Fruit fly (Drosophila melanogaster): ENCODE results near the gene spn-F.

The spn-F gene

DNA sequence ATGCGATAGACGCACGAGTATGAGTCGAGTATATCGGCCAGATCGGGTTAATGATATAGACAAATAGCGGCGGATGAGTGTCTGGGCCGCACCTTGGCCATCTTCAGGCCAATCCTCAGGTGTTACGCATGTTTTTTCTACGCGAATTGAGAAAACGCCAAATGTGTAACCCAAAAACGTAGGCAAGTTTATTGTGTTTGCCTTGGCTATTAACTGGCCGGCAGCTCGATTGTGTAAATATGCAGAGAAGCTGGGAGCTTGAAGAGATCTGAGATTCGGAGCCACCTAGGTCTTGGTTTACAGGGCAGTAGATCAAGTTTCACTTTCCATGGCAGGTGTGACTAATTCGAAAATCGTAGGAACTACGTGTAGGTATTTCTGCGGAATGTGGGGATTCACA, 14.9 kb upstream of the spn-F start:
- no peak for TF ChIP-seq tj (GFP tag; optimal IDR thresholded peaks at IDR 0.05)
- no peak for TF ChIP-seq CG33017 (tag; optimal IDR thresholded peaks at IDR 0.05)
- TF ChIP-seq CG12768 (GFP tag; optimal IDR thresholded peaks at IDR 0.05) = no peak
- no peak for TF ChIP-seq Mnt (GFP tag; optimal IDR thresholded peaks at IDR 0.05)
- TF ChIP-seq cic (GFP tag; optimal IDR thresholded peaks at IDR 0.05) = no peak
- no peak for TF ChIP-seq Clk (GFP tag; optimal IDR thresholded peaks at IDR 0.05)
- TF ChIP-seq CG7101 (tag; optimal IDR thresholded peaks at IDR 0.05) = no peak
- TF ChIP-seq toe (GFP tag; optimal IDR thresholded peaks at IDR 0.05) = no peak
- no peak for TF ChIP-seq CG11617 (GFP tag; optimal IDR thresholded peaks at IDR 0.05)
- no peak for TF ChIP-seq Hr96 (GFP tag; optimal IDR thresholded peaks at IDR 0.05)
- TF ChIP-seq CG14711 (tag; optimal IDR thresholded peaks at IDR 0.05) = no peak
- no peak for TF ChIP-seq CG7045 (GFP tag; optimal IDR thresholded peaks at IDR 0.05)
- no peak for TF ChIP-seq pad (GFP tag; optimal IDR thresholded peaks at IDR 0.05)

DNA sequence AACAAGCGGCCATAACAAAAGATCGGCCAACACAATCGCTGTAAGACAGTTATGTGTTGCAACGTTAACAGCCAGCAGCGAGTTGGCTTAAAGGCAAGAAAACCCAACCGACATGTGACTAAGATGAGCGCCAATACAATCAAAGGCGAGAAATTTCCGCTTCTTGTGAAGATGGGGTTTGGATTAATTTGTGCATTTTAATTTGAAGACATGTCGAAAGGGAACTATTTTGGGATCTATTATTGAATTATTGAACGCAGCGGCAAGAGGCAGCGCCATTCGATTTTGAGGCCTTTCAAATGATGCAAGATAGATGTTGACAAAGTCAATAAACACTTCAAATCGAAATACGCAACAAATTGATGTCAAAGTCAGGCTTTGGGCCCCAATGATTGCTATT, 13.8 kb upstream of the spn-F start:
- no peak for TF ChIP-seq bab1 (GFP tag; optimal IDR thresholded peaks at IDR 0.05)
- TF ChIP-seq Hr96 (GFP tag; optimal IDR thresholded peaks at IDR 0.05) = no peak
- no peak for TF ChIP-seq toe (GFP tag; optimal IDR thresholded peaks at IDR 0.05)
- no peak for TF ChIP-seq CG7045 (GFP tag; optimal IDR thresholded peaks at IDR 0.05)

DNA sequence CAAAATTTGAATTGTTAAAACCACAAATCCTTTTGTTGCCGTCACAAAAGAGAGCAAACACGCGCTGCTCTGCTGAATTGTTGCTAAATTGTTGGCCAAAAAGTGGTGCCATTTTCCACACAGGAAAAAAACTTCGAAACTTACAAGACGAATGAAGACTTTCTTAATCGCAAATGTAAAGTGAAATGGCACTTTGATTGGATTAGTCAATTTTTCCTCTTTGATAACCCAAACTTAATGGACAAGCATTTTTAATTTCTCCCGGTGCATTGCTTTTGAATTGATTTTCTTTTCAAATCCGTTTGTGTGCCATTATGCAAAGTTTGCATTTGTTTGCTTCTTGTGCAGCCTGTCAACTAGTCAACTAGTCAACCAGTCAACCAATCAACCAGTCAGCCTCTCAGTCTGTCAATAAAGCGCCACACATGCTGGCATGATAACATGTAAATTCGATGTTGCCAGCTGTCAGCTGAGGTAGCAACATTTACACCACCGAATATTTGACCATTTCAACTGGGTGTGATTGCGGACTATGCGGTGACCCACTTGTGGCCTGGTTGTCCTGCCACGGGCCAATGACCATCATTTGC, 11.8 kb upstream of the spn-F start:
- TF ChIP-seq cic (GFP tag; optimal IDR thresholded peaks at IDR 0.05) (no peak), Mnt (GFP tag; optimal IDR thresholded peaks at IDR 0.05) (no peak), CG33017 (tag; optimal IDR thresholded peaks at IDR 0.05) (no peak), Clk (GFP tag; optimal IDR thresholded peaks at IDR 0.05) (no peak), CG7045 (GFP tag; optimal IDR thresholded peaks at IDR 0.05) (no peak), ovo (GFP tag; optimal IDR thresholded peaks at IDR 0.05) (no peak), CG14711 (tag; optimal IDR thresholded peaks at IDR 0.05) (no peak), CG1620 (GFP tag; optimal IDR thresholded peaks at IDR 0.05) (no peak), tj (GFP tag; optimal IDR thresholded peaks at IDR 0.05) (no peak), pad (GFP tag; optimal IDR thresholded peaks at IDR 0.05) (no peak), CG11617 (GFP tag; optimal IDR thresholded peaks at IDR 0.05) (no peak), toe (GFP tag; optimal IDR thresholded peaks at IDR 0.05) (no peak), cnc (optimal IDR thresholded peaks at IDR 0.05) (no peak), bab1 (GFP tag; optimal IDR thresholded peaks at IDR 0.05) (no peak), Hr96 (GFP tag; optimal IDR thresholded peaks at IDR 0.05) (no peak), Crg-1 (GFP tag; optimal IDR thresholded peaks at IDR 0.05) (no peak), CG5204 (GFP tag; optimal IDR thresholded peaks at IDR 0.05) (no peak)

DNA sequence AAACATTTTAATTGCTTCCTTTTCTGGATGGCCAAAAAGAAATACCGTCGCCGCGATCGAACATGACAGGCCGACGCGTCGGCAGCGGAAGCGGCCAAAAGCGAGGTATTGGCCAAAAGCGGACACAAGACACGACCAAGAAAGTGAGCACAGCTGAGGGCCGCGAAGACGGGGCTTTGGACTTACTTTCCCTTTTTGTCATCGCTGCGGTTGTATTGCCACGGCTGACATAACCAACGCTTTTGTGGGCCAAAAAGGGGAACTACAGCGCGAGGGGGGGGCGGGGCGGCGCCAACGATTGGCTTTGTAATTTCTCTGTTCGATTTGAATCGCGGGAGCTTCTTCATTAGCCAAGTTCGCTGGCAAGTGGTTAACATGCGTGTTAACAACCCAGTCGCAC, 9.1 kb upstream of the spn-F start:
- TF ChIP-seq bab1 (GFP tag; optimal IDR thresholded peaks at IDR 0.05) (no peak), CG7045 (GFP tag; optimal IDR thresholded peaks at IDR 0.05) (no peak)

dm6 chr3R:31247281-31247995, 7.5 kb upstream of the spn-F start:
- no peak for TF ChIP-seq tj (GFP tag; optimal IDR thresholded peaks at IDR 0.05)
- TF ChIP-seq bab1 (GFP tag; optimal IDR thresholded peaks at IDR 0.05) = no peak
- no peak for TF ChIP-seq ovo (GFP tag; optimal IDR thresholded peaks at IDR 0.05)
- no peak for TF ChIP-seq CG7101 (tag; optimal IDR thresholded peaks at IDR 0.05)
- no peak for TF ChIP-seq Clk (GFP tag; optimal IDR thresholded peaks at IDR 0.05)
- no peak for TF ChIP-seq toe (GFP tag; optimal IDR thresholded peaks at IDR 0.05)
- no peak for TF ChIP-seq CG11617 (GFP tag; optimal IDR thresholded peaks at IDR 0.05)
- TF ChIP-seq Crg-1 (GFP tag; optimal IDR thresholded peaks at IDR 0.05) = no peak
- no peak for TF ChIP-seq kay (GFP tag; ENCODE audit: borderline replicate concordance)
- TF ChIP-seq Mnt (GFP tag; optimal IDR thresholded peaks at IDR 0.05) = no peak
- TF ChIP-seq Hr96 (GFP tag; optimal IDR thresholded peaks at IDR 0.05) = no peak
- no peak for TF ChIP-seq cic (GFP tag; optimal IDR thresholded peaks at IDR 0.05)

DNA sequence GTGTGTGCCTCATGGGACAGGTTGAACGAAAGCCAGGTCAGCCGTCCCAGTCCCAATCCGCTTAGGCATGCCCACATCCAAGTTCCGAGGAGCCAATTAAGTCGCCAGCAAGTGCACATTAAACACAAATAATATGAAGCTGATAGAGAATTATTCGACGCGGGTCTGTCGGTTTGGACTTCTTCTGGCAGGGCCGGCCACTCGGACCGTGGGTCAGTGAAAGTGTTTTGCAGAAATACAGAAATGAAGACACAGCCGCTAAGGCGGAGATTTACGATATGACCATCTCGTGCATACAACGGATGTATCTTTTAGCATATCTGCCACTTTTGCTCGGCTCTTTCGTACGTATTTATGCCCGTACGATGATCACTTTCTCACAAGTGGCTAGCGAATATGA, 6.7 kb upstream of the spn-F start:
- TF ChIP-seq Hr96 (GFP tag; optimal IDR thresholded peaks at IDR 0.05) = no peak
- TF ChIP-seq Clk (GFP tag; optimal IDR thresholded peaks at IDR 0.05) = no peak
- TF ChIP-seq CG11617 (GFP tag; optimal IDR thresholded peaks at IDR 0.05) = no peak
- no peak for TF ChIP-seq toe (GFP tag; optimal IDR thresholded peaks at IDR 0.05)
- TF ChIP-seq CG7045 (GFP tag; optimal IDR thresholded peaks at IDR 0.05) = no peak
- no peak for TF ChIP-seq cic (GFP tag; optimal IDR thresholded peaks at IDR 0.05)
- TF ChIP-seq cnc (optimal IDR thresholded peaks at IDR 0.05) = no peak
- no peak for TF ChIP-seq CG7101 (tag; optimal IDR thresholded peaks at IDR 0.05)
- no peak for TF ChIP-seq CG14711 (tag; optimal IDR thresholded peaks at IDR 0.05)
- no peak for TF ChIP-seq tj (GFP tag; optimal IDR thresholded peaks at IDR 0.05)
- no peak for TF ChIP-seq CG1620 (GFP tag; optimal IDR thresholded peaks at IDR 0.05)
- TF ChIP-seq Mnt (GFP tag; optimal IDR thresholded peaks at IDR 0.05) = no peak
- TF ChIP-seq Crg-1 (GFP tag; optimal IDR thresholded peaks at IDR 0.05) = no peak
- TF ChIP-seq kay (GFP tag; ENCODE audit: borderline replicate concordance) = no peak
- no peak for TF ChIP-seq bab1 (GFP tag; optimal IDR thresholded peaks at IDR 0.05)
- TF ChIP-seq CG5204 (GFP tag; optimal IDR thresholded peaks at IDR 0.05) = no peak
- TF ChIP-seq CG33017 (tag; optimal IDR thresholded peaks at IDR 0.05) = no peak

Measured in whole organism, adult.